Fruit fly (Drosophila melanogaster) whole organism: ENCODE results near the gene Acsx4.

Experiments used
- CG8478 ChIP-seq: fragments of >200 bp; optimal IDR thresholded peaks from 2 replicates; lab custom pipeline; 2018; ENCODE audit warnings: inconsistent platforms
- pan ChIP-seq: fragments of >200 bp; optimal IDR thresholded peaks from 2 replicates; lab custom pipeline; 2017
- usp ChIP-seq: fragments of >200 bp; optimal IDR thresholded peaks from 2 replicates; lab custom pipeline; 2017; ENCODE audit warnings: missing biosample characterization, missing genetic modification characterization, mixed read lengths

dm6 chr3R:19813217-19813616 lies 29.9 kb downstream of the Acsx4 start:
- TF ChIP-seq pan (lab: Kevin White, UChicago) (no peak), usp (GFP tag; lab: Kevin White, UChicago) (no peak), CG8478 (lab: Kevin White, UChicago) (no peak)
